Worm (Caenorhabditis elegans) whole organism, L4 larva: ENCODE measurements around the gene sra-34.
A peak's percentile ranks its signal among the peaks of the same experiment; 100 is the strongest.

Source experiments
- F10B5.3 ChIP-seq: sonication (generic microtip); optimal IDR thresholded peaks from 2 replicates; lab custom pipeline; 2016; ENCODE audit warnings: mild to moderate bottlenecking, missing genetic modification characterization, missing compliant biosample characterization
- T26A8.4 ChIP-seq: fragments of 200-800 bp; sonication (Bioruptor generic); IDR thresholded peaks from 2 replicates; pipeline ENCODE4 v1.3.6; 2022; ENCODE audit warnings: missing genetic modification characterization, missing compliant biosample characterization
- Y75B8A.6 ChIP-seq: fragments of 200-800 bp; sonication (Bioruptor generic); IDR thresholded peaks from 2 replicates; pipeline ENCODE4 v1.3.6; 2022; ENCODE audit warnings: missing genetic modification reagents, missing genetic modification characterization, missing compliant biosample characterization
- arid-1 ChIP-seq: fragments of 200-800 bp; sonication (Bioruptor generic); conservative IDR thresholded peaks from 2 replicates; pipeline ENCODE4 v1.3.6; 2022; ENCODE audit warnings: missing genetic modification reagents, missing genetic modification characterization, missing compliant biosample characterization
- attf-4 ChIP-seq: sonication (generic microtip); optimal IDR thresholded peaks from 3 replicates; lab custom pipeline; 2017; ENCODE audit warnings: missing biosample characterization, missing genetic modification characterization
- ceh-28 ChIP-seq: fragments of 150-350 bp; optimal IDR thresholded peaks from 2 replicates; lab custom pipeline; 2014; ENCODE audit warnings: missing biosample characterization, missing genetic modification reagents, missing genetic modification characterization
- ceh-62 ChIP-seq: sonication (generic microtip); optimal IDR thresholded peaks from 2 replicates; lab custom pipeline; 2017; ENCODE audit warnings: missing biosample characterization, missing genetic modification characterization
- ceh-82 ChIP-seq: sonication (generic microtip); optimal IDR thresholded peaks from 2 replicates; lab custom pipeline; 2017; ENCODE audit warnings: missing biosample characterization, missing genetic modification characterization
- ctbp-1 ChIP-seq: fragments of 200-800 bp; sonication (Bioruptor generic); IDR thresholded peaks from 2 replicates; pipeline ENCODE4 v1.3.6; 2022; ENCODE audit warnings: missing genetic modification reagents, missing genetic modification characterization, missing compliant biosample characterization
- daf-19 ChIP-seq: fragments of 200-800 bp; sonication (Bioruptor generic); conservative IDR thresholded peaks from 2 replicates; pipeline ENCODE4 v1.3.6; 2022; ENCODE audit warnings: missing genetic modification characterization, missing compliant biosample characterization
- dmd-9 ChIP-seq: fragments of 200-800 bp; sonication (Bioruptor generic); IDR thresholded peaks from 2 replicates; pipeline ENCODE4 v1.3.6; 2022; ENCODE audit warnings: missing genetic modification reagents, missing genetic modification characterization, missing compliant biosample characterization
- dpl-1 ChIP-seq: fragments of 150-350 bp; optimal IDR thresholded peaks from 2 replicates; lab custom pipeline; 2014; ENCODE audit warnings: missing biosample characterization, missing genetic modification reagents, missing genetic modification characterization
- dve-1 ChIP-seq: sonication (generic microtip); optimal IDR thresholded peaks from 2 replicates; lab custom pipeline; 2017; ENCODE audit warnings: antibody characterized with exemption, mild to moderate bottlenecking, missing genetic modification characterization, missing compliant biosample characterization; ENCODE audit not compliant: insufficient read depth
- egl-27 ChIP-seq: sonication (generic microtip); optimal IDR thresholded peaks from 3 replicates; lab custom pipeline; 2017; ENCODE audit warnings: missing biosample characterization, missing genetic modification reagents, missing genetic modification characterization
- fkh-10 ChIP-seq: fragments of 150-350 bp; optimal IDR thresholded peaks from 2 replicates; lab custom pipeline; 2014; ENCODE audit warnings: missing biosample characterization, missing genetic modification reagents, missing genetic modification characterization
- hlh-11 ChIP-seq: fragments of 200-800 bp; sonication (Bioruptor generic); optimal IDR thresholded peaks from 2 replicates; lab custom pipeline; 2018; ENCODE audit warnings: mild to moderate bottlenecking, missing genetic modification characterization, missing compliant biosample characterization
- hmg-1.1 ChIP-seq: fragments of 200-800 bp; sonication (Bioruptor generic); IDR thresholded peaks from 2 replicates; pipeline ENCODE4 v1.3.6; 2022; ENCODE audit warnings: missing genetic modification reagents, missing genetic modification characterization, missing compliant biosample characterization
- lim-7 ChIP-seq: fragments of 200-800 bp; sonication (Bioruptor generic); IDR thresholded peaks from 2 replicates; pipeline ENCODE4 v1.3.6; 2022; ENCODE audit warnings: missing genetic modification characterization, missing compliant biosample characterization
- lin-1 ChIP-seq: fragments of 200-800 bp; sonication (Bioruptor generic); IDR thresholded peaks from 2 replicates; pipeline ENCODE4 v1.3.6; 2022; ENCODE audit warnings: missing genetic modification reagents, missing genetic modification characterization, missing compliant biosample characterization
- lin-15B ChIP-seq: fragments of 150-350 bp; sonication (generic microtip); optimal IDR thresholded peaks from 3 replicates; lab custom pipeline; 2014; ENCODE audit warnings: missing biosample characterization, missing genetic modification characterization
- lin-29 ChIP-seq: fragments of 200-800 bp; sonication (Bioruptor generic); IDR thresholded peaks from 2 replicates; pipeline ENCODE4 v1.3.6; 2022; ENCODE audit warnings: missing genetic modification reagents, missing genetic modification characterization, missing compliant biosample characterization
- lin-38 ChIP-seq: fragments of 200-800 bp; sonication (Bioruptor generic); IDR thresholded peaks from 2 replicates; pipeline ENCODE4 v1.3.6; 2022; ENCODE audit warnings: missing genetic modification reagents, missing genetic modification characterization, missing compliant biosample characterization
- mxl-2 ChIP-seq: fragments of 200-800 bp; sonication (Bioruptor generic); conservative IDR thresholded peaks from 2 replicates; pipeline ENCODE4 v1.3.6; 2022; ENCODE audit warnings: missing genetic modification reagents, missing genetic modification characterization, missing compliant biosample characterization
- nhr-10 ChIP-seq: fragments of 150-350 bp; optimal IDR thresholded peaks from 2 replicates; lab custom pipeline; 2014; ENCODE audit warnings: missing biosample characterization, missing genetic modification characterization
- nhr-102 ChIP-seq: sonication (generic microtip); optimal IDR thresholded peaks from 2 replicates; lab custom pipeline; 2016; ENCODE audit warnings: mild to moderate bottlenecking, missing genetic modification characterization, moderate library complexity, missing compliant biosample characterization
- nhr-11 ChIP-seq: fragments of 150-350 bp; optimal IDR thresholded peaks from 2 replicates; lab custom pipeline; 2014; ENCODE audit warnings: missing biosample characterization, missing genetic modification characterization
- nhr-42 ChIP-seq: fragments of 200-800 bp; sonication (Bioruptor generic); IDR thresholded peaks from 2 replicates; pipeline ENCODE4 v1.3.6; 2022; ENCODE audit warnings: missing genetic modification characterization, missing compliant biosample characterization
- nhr-48 ChIP-seq: sonication (generic microtip); optimal IDR thresholded peaks from 2 replicates; lab custom pipeline; 2016; ENCODE audit warnings: mild to moderate bottlenecking, missing genetic modification characterization, missing compliant biosample characterization
- pha-4 ChIP-seq, 2 experiments: fragments of 150-350 bp in 1 of 2; fragments of 200-800 bp in 1 of 2; sonication (Bioruptor generic) in 1 of 2; IDR thresholded peaks in 1 of 2; optimal IDR thresholded peaks in 1 of 2; 2 replicates each; pipeline versions ENCODE4 v1.3.6 to Lab custom; 2014 to 2022; ENCODE audit warnings: missing genetic modification characterization in 2 of 2, missing genetic modification reagents in 2 of 2, missing biosample characterization in 1 of 2, missing compliant biosample characterization in 1 of 2
- set-16 ChIP-seq: fragments of 200-800 bp; sonication (Bioruptor generic); IDR thresholded peaks from 2 replicates; pipeline ENCODE4 v1.3.6; 2022; ENCODE audit warnings: missing genetic modification reagents, missing genetic modification characterization, missing compliant biosample characterization
- skn-1 ChIP-seq: fragments of 150-350 bp; optimal IDR thresholded peaks from 2 replicates; lab custom pipeline; 2014; ENCODE audit warnings: missing biosample characterization, missing genetic modification characterization
- snpc-4 ChIP-seq: fragments of 150-350 bp; optimal IDR thresholded peaks from 2 replicates; lab custom pipeline; 2014; ENCODE audit warnings: missing biosample characterization, missing genetic modification characterization
- unc-62 ChIP-seq, 3 experiments: fragments of 150-350 bp in 1 of 3; sonication (generic microtip); optimal IDR thresholded peaks in 2 of 3; peaks in 1 of 3; 1 replicate in 1 of 3; 2 replicates in 2 of 3; lab custom pipeline; 2014 to 2017; ENCODE audit warnings: missing biosample characterization in 3 of 3, missing genetic modification characterization in 3 of 3, missing genetic modification reagents in 3 of 3, missing genotype in 1 of 3
- zfp-3 ChIP-seq: fragments of 200-800 bp; sonication (Bioruptor generic); conservative IDR thresholded peaks from 2 replicates; pipeline ENCODE4 v1.3.6; 2022; ENCODE audit warnings: missing genetic modification reagents, missing genetic modification characterization, missing compliant biosample characterization
- ztf-11 ChIP-seq: fragments of 150-350 bp; optimal IDR thresholded peaks from 2 replicates; lab custom pipeline; 2014; ENCODE audit warnings: missing biosample characterization, missing genetic modification characterization

Gene sra-34

DNA sequence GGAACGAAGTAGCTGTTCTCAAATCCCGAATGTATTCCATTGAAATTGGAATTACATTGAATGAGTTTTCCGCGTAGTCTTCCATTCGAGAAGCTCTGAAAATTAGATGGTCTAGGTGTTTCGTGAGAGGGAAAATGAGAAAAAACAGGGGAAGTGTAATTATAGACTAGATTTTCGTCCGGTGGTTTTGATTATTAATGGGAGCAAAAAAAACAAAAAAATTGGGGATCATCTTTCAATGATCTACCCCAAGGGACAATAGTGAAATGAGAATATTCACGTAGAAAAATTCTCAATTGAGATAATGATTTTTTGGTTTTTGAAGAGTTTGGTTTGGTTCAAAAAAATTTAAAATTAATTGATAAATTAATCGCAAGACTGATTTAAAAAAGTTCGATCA is 11.6 kb downstream of the sra-34 start, which contains the start of gene sra-32:
TSS of gene sra-32 (minus strand) at position 101 of the 400 bp plus-strand sequence.
- TF ChIP-seq zfp-3 (GFP tag; lab: Robert Waterston, UW), result no peak
- no peak for TF ChIP-seq dve-1 (tag; lab: Kevin White, UChicago)
- TF ChIP-seq T26A8.4 (GFP tag; lab: Robert Waterston, UW), result no peak
- TF ChIP-seq nhr-10 (tag; lab: Kevin White, UChicago), result no peak

ce11 chrII:4527800-4528199 is 15.7 kb downstream of the sra-34 start, which contains the start of gene sra-35:
Gene sra-35, minus strand, starts transcription at chrII:4527900.
- TF ChIP-seq pha-4 (GFP tag; IDR thresholded peaks at IDR 0.05; lab: Robert Waterston, UW) (no peak), pha-4 (tag; optimal IDR thresholded peaks at IDR 0.05; lab: Kevin White, UChicago) (no peak), ceh-28 (tag; lab: Kevin White, UChicago) (no peak), nhr-48 (tag; lab: Kevin White, UChicago) (no peak), lin-1 (GFP tag; lab: Robert Waterston, UW) (no peak), zfp-3 (GFP tag; lab: Robert Waterston, UW) (no peak), nhr-42 (GFP tag; lab: Robert Waterston, UW) (no peak), lin-29 (GFP tag; lab: Robert Waterston, UW) (no peak), arid-1 (GFP tag; lab: Robert Waterston, UW) (no peak), egl-27 (no peak), dmd-9 (GFP tag; lab: Robert Waterston, UW) (no peak), snpc-4 (tag; lab: Kevin White, UChicago) (no peak), lim-7 (GFP tag; lab: Robert Waterston, UW) (no peak), ceh-82 (tag; lab: Kevin White, UChicago) (no peak), daf-19 (GFP tag; lab: Robert Waterston, UW) (no peak), ceh-62 (no peak)

ce11 chrII:4525185-4525584 is 18.3 kb downstream of the sra-34 start:
- peak in 1 of 2 experiments; percentile 21 for TF ChIP-seq unc-62 (GFP tag; optimal IDR thresholded peaks at IDR 0.05 in 1 of 2; lab: Kevin White, UChicago)
- no peak for TF ChIP-seq unc-62 (tag; optimal IDR thresholded peaks at IDR 0.05; lab: Kevin White, UChicago)
- TF ChIP-seq snpc-4 (tag; lab: Kevin White, UChicago), result no peak
- TF ChIP-seq Y75B8A.6 (GFP tag; lab: Robert Waterston, UW), result 0 out of 2 replicates have a peak, but pooled peaks have one; percentile 22

ce11 chrII:4523122-4523672 is 20.3 kb downstream of the sra-34 start, which contains the start of the genes B0304.4 and B0304.2:
Gene B0304.4, minus strand, starts transcription at chrII:4523222.
Gene B0304.2, plus strand, starts transcription at chrII:4523622.
- TF ChIP-seq fkh-10 (GFP tag; lab: Kevin White, UChicago) (no peak), nhr-102 (tag; lab: Kevin White, UChicago) (no peak), mxl-2 (no peak), daf-19 (GFP tag; lab: Robert Waterston, UW) (no peak), dpl-1 (GFP tag; lab: Kevin White, UChicago) (no peak), hmg-1.1 (no peak), lin-38 (GFP tag; lab: Robert Waterston, UW) (no peak), skn-1 (tag; lab: Kevin White, UChicago) (no peak), lin-15B (no peak)

- TF ChIP-seq hlh-11 (peak; percentile 60), ztf-11 (tag; lab: Kevin White, UChicago) (no peak), unc-62 (GFP tag; optimal IDR thresholded peaks at IDR 0.05 in 1 of 2; lab: Kevin White, UChicago) (peak in 1 of 2 experiments; percentile 4), unc-62 (tag; optimal IDR thresholded peaks at IDR 0.05; lab: Kevin White, UChicago) (no peak), ctbp-1 (GFP tag; lab: Robert Waterston, UW) (0 out of 2 replicates have a peak, but pooled peaks have one; percentile 21), F10B5.3 (no peak), nhr-11 (tag; lab: Kevin White, UChicago) (peak; percentile 18), attf-4 (tag; lab: Kevin White, UChicago) (no peak), set-16 (GFP tag; lab: Robert Waterston, UW) (0 out of 2 replicates have a peak, but pooled peaks have one; percentile 8)
These were observed 23.4 kb downstream of the sra-34 start for ce11 chrII:4519976-4520594.
